Worm (Caenorhabditis elegans): Measurements from ENCODE around the gene Y53F4A.2.

- TF ChIP-seq pat-9 (tag; optimal IDR thresholded peaks at IDR 0.05) (no peak), F13H6.1 (tag; optimal IDR thresholded peaks at IDR 0.05) (no peak), ceh-31 (tag; optimal IDR thresholded peaks at IDR 0.05) (no peak), unc-55 (GFP tag; optimal IDR thresholded peaks at IDR 0.05) (no peak), eyg-1 (tag; optimal IDR thresholded peaks at IDR 0.05) (no peak), che-1 (tag; optimal IDR thresholded peaks at IDR 0.05) (no peak), pha-4 (tag; optimal IDR thresholded peaks at IDR 0.05) (no peak), ceh-34 (tag; optimal IDR thresholded peaks at IDR 0.05) (no peak), hlh-15 (tag; optimal IDR thresholded peaks at IDR 0.05) (no peak), sox-2 (GFP tag; IDR thresholded peaks at IDR 0.05) (no peak), ceh-45 (GFP tag; IDR thresholded peaks at IDR 0.05) (no peak), nhr-11 (tag; optimal IDR thresholded peaks at IDR 0.05) (no peak), unc-3 (GFP tag; conservative IDR thresholded peaks at IDR 0.05) (no peak), unc-3 (tag; optimal IDR thresholded peaks at IDR 0.05) (no peak)
These were observed 33.4 kb upstream of the Y53F4A.2 start, which contains the start of gene R03C1.1 for ce11 chrII:14910307-14910706.

Measured in whole organism, late embryonic.